Worm (Caenorhabditis elegans) whole organism, L2 larva: ENCODE data around the gene flp-14.

Source experiments
- C34F6.9 ChIP-seq: fragments of 150-350 bp; optimal IDR thresholded peaks from 2 replicates; lab custom pipeline; 2014; ENCODE audit warnings: missing biosample characterization, missing genetic modification characterization
- F13H6.1 ChIP-seq: sonication (generic microtip); optimal IDR thresholded peaks from 2 replicates; lab custom pipeline; 2016; ENCODE audit warnings: missing genetic modification characterization, missing compliant biosample characterization
- R02D3.7 ChIP-seq: fragments of 150-350 bp; optimal IDR thresholded peaks from 2 replicates; lab custom pipeline; 2014; ENCODE audit warnings: missing biosample characterization, missing genetic modification characterization
- ZK546.5 ChIP-seq: sonication (generic microtip); optimal IDR thresholded peaks from 2 replicates; lab custom pipeline; 2017; ENCODE audit warnings: missing biosample characterization, missing genetic modification characterization
- alr-1 ChIP-seq: fragments of 150-350 bp; optimal IDR thresholded peaks from 2 replicates; lab custom pipeline; 2014; ENCODE audit warnings: missing biosample characterization, missing genetic modification characterization
- aly-2 ChIP-seq: fragments of 150-350 bp; optimal IDR thresholded peaks from 2 replicates; lab custom pipeline; 2014; ENCODE audit warnings: missing biosample characterization, missing genetic modification characterization
- ama-1 ChIP-seq: fragments of 150-350 bp; optimal IDR thresholded peaks from 2 replicates; lab custom pipeline; 2018; ENCODE audit warnings: inconsistent platforms
- blmp-1 ChIP-seq: sonication (generic microtip); optimal IDR thresholded peaks from 2 replicates; lab custom pipeline; 2017; ENCODE audit warnings: missing genetic modification characterization, mild to moderate bottlenecking, missing compliant biosample characterization, antibody characterized with exemption, moderate library complexity; ENCODE audit not compliant: insufficient read depth
- ceh-16 ChIP-seq: fragments of 150-350 bp; optimal IDR thresholded peaks from 2 replicates; lab custom pipeline; 2014; ENCODE audit warnings: missing biosample characterization, missing genetic modification characterization
- ceh-82 ChIP-seq: fragments of 150-350 bp; optimal IDR thresholded peaks from 2 replicates; lab custom pipeline; 2014; ENCODE audit warnings: missing biosample characterization, missing genetic modification characterization
- crh-2 ChIP-seq: sonication (generic microtip); optimal IDR thresholded peaks from 2 replicates; lab custom pipeline; 2017; ENCODE audit warnings: missing biosample characterization, missing genetic modification characterization
- dmd-4 ChIP-seq: sonication (generic microtip); optimal IDR thresholded peaks from 2 replicates; lab custom pipeline; 2017; ENCODE audit warnings: missing biosample characterization, missing genetic modification characterization
- egl-27 ChIP-seq: sonication (generic microtip); optimal IDR thresholded peaks from 3 replicates; lab custom pipeline; 2017; ENCODE audit warnings: missing biosample characterization, missing genetic modification reagents, missing genetic modification characterization
- elt-1 ChIP-seq: fragments of 150-350 bp; optimal IDR thresholded peaks from 2 replicates; lab custom pipeline; 2014; ENCODE audit warnings: missing biosample characterization, missing genetic modification characterization
- fos-1 ChIP-seq: fragments of 150-350 bp; optimal IDR thresholded peaks from 2 replicates; lab custom pipeline; 2014; ENCODE audit warnings: missing biosample characterization, missing genetic modification characterization
- gmeb-1 ChIP-seq: fragments of 150-350 bp; optimal IDR thresholded peaks from 2 replicates; lab custom pipeline; 2014; ENCODE audit warnings: missing biosample characterization, missing genetic modification characterization
- lin-11 ChIP-seq: fragments of 150-350 bp; sonication (generic microtip); optimal IDR thresholded peaks from 2 replicates; lab custom pipeline; 2014; ENCODE audit warnings: missing biosample characterization, missing genetic modification characterization, inconsistent platforms, mixed read lengths
- lin-13 ChIP-seq: fragments of 150-350 bp; optimal IDR thresholded peaks from 2 replicates; lab custom pipeline; 2014; ENCODE audit warnings: missing biosample characterization, missing genetic modification reagents, missing genetic modification characterization
- lin-39 ChIP-seq: fragments of 150-350 bp; optimal IDR thresholded peaks from 2 replicates; lab custom pipeline; 2014; ENCODE audit warnings: missing biosample characterization, missing genetic modification reagents, missing genetic modification characterization
- lsy-2 ChIP-seq, 2 experiments: fragments of 150-350 bp in 1 of 2; sonication (generic microtip) in 1 of 2; optimal IDR thresholded peaks; 2 replicates each; lab custom pipeline; 2014 to 2017; ENCODE audit warnings: missing biosample characterization in 2 of 2, missing genetic modification characterization in 2 of 2
- mab-5 ChIP-seq: fragments of 150-350 bp; optimal IDR thresholded peaks from 2 replicates; lab custom pipeline; 2014; ENCODE audit warnings: missing biosample characterization, missing genetic modification characterization
- mbf-1 ChIP-seq: sonication (generic microtip); optimal IDR thresholded peaks from 2 replicates; lab custom pipeline; 2017; ENCODE audit warnings: missing biosample characterization, missing genetic modification characterization
- mdl-1 ChIP-seq, 2 experiments: fragments of 150-350 bp in 1 of 2; sonication (generic microtip) in 1 of 2; optimal IDR thresholded peaks; 2 replicates each; lab custom pipeline; 2017; ENCODE audit warnings: missing biosample characterization in 2 of 2, missing genetic modification characterization in 2 of 2
- nhr-12 ChIP-seq: fragments of 150-350 bp; optimal IDR thresholded peaks from 2 replicates; lab custom pipeline; 2014; ENCODE audit warnings: missing biosample characterization, missing genetic modification characterization
- nhr-129 ChIP-seq: fragments of 150-350 bp; optimal IDR thresholded peaks from 2 replicates; lab custom pipeline; 2014; ENCODE audit warnings: missing biosample characterization, missing genetic modification characterization
- nhr-21 ChIP-seq: fragments of 150-350 bp; optimal IDR thresholded peaks from 2 replicates; lab custom pipeline; 2014; ENCODE audit warnings: missing biosample characterization, missing genetic modification characterization
- nhr-23 ChIP-seq: fragments of 150-350 bp; optimal IDR thresholded peaks from 2 replicates; lab custom pipeline; 2014; ENCODE audit warnings: missing biosample characterization, missing genetic modification reagents, missing genetic modification characterization
- nhr-25 ChIP-seq: fragments of 150-350 bp; sonication (generic microtip); optimal IDR thresholded peaks from 3 replicates; lab custom pipeline; 2014; ENCODE audit warnings: missing biosample characterization, missing genetic modification characterization
- nhr-6 ChIP-seq: fragments of 150-350 bp; optimal IDR thresholded peaks from 2 replicates; lab custom pipeline; 2014; ENCODE audit warnings: missing biosample characterization, missing genetic modification characterization
- nhr-77 ChIP-seq: fragments of 150-350 bp; optimal IDR thresholded peaks from 2 replicates; lab custom pipeline; 2014; ENCODE audit warnings: missing biosample characterization, missing genetic modification characterization
- sem-4 ChIP-seq: fragments of 150-350 bp; optimal IDR thresholded peaks from 2 replicates; lab custom pipeline; 2014; ENCODE audit warnings: missing biosample characterization, missing genetic modification reagents, missing genetic modification characterization
- sma-3 ChIP-seq: sonication (generic microtip); optimal IDR thresholded peaks from 2 replicates; lab custom pipeline; 2016; ENCODE audit warnings: missing genetic modification reagents, missing genetic modification characterization, missing compliant biosample characterization
- snpc-4 ChIP-seq: fragments of 150-350 bp; optimal IDR thresholded peaks from 2 replicates; lab custom pipeline; 2014; ENCODE audit warnings: missing biosample characterization, missing genetic modification characterization
- unc-39 ChIP-seq: fragments of 150-350 bp; optimal IDR thresholded peaks from 2 replicates; lab custom pipeline; 2014; ENCODE audit warnings: missing biosample characterization, missing genetic modification characterization
- unc-55 ChIP-seq: fragments of 150-350 bp; sonication (generic microtip); optimal IDR thresholded peaks from 3 replicates; lab custom pipeline; 2014; ENCODE audit warnings: missing biosample characterization, missing genetic modification reagents, missing genetic modification characterization
- unc-62 ChIP-seq: fragments of 150-350 bp; optimal IDR thresholded peaks from 2 replicates; lab custom pipeline; 2014; ENCODE audit warnings: missing biosample characterization, missing genetic modification reagents, missing genetic modification characterization
- zag-1 ChIP-seq: fragments of 150-350 bp; optimal IDR thresholded peaks from 2 replicates; lab custom pipeline; 2014; ENCODE audit warnings: missing biosample characterization, missing genetic modification characterization
- ztf-11 ChIP-seq: sonication (generic microtip); optimal IDR thresholded peaks from 2 replicates; lab custom pipeline; 2017; ENCODE audit warnings: missing biosample characterization, missing genetic modification characterization

flp-14 gene

ce11 chrIII:12925947-12926607 is 15.8 kb downstream of the flp-14 start, which contains the start of the genes npp-25 and mrps-10:
TSS of gene npp-25 (minus strand) at chrIII:12925997.
TSS of gene mrps-10 (plus strand) at chrIII:12926557.
- TF ChIP-seq lsy-2 (tag; optimal IDR thresholded peaks at IDR 0.05; lab: Kevin White, UChicago) (peak in 1 of 2 experiments; percentile 72), lin-13 (GFP tag; lab: Kevin White, UChicago) (peak; percentile 52), unc-55 (GFP tag; lab: Kevin White, UChicago) (peak; percentile 28), zag-1 (tag; lab: Kevin White, UChicago) (no peak), mdl-1 (tag; optimal IDR thresholded peaks at IDR 0.05; lab: Kevin White, UChicago) (no peak), dmd-4 (tag; lab: Kevin White, UChicago) (no peak), sem-4 (tag; lab: Kevin White, UChicago) (no peak), C34F6.9 (tag; lab: Kevin White, UChicago) (peak; percentile 40), fos-1 (tag; lab: Kevin White, UChicago) (peak; percentile 29), egl-27 (no peak)

ce11 chrIII:12929573-12929972 is 19.3 kb downstream of the flp-14 start, which contains the start of gene Y37D8A.19:
TSS of gene Y37D8A.19 (plus strand) at chrIII:12929873.
- no peak for TF ChIP-seq mab-5 (tag; lab: Kevin White, UChicago)
- no peak for TF ChIP-seq ceh-82 (tag; lab: Kevin White, UChicago)
- no peak for TF ChIP-seq sem-4 (tag; lab: Kevin White, UChicago)
- no peak for TF ChIP-seq nhr-77 (tag; lab: Kevin White, UChicago)
- no peak for TF ChIP-seq fos-1 (tag; lab: Kevin White, UChicago)
- no peak for TF ChIP-seq dmd-4 (tag; lab: Kevin White, UChicago)
- TF ChIP-seq snpc-4 (tag; lab: Kevin White, UChicago): no peak
- no peak for TF ChIP-seq aly-2 (tag; lab: Kevin White, UChicago)
- TF ChIP-seq nhr-23 (tag; lab: Kevin White, UChicago): no peak
- no peak for TF ChIP-seq sma-3 (GFP tag; lab: Kevin White, UChicago)

DNA sequence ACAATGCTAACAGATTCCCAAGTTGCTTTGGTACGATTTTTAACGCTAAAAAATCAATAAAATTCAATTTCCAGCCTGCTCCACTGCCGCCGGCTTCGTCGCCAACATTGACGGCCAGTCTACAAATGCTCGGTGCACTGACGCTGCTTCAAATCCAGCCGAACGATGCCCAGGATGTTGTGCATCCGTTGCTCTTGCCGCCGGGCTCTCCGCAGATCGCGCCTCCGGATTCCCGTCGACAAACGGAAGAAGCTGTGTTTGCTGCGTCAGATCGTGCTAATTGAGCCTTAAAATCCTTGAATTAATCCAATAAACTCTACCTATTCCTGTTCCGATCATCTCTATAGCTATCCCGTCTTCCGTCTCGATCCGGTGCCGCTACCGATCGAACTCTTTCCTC is 20.8 kb downstream of the flp-14 start:
- TF ChIP-seq mbf-1 (tag; lab: Kevin White, UChicago) (no peak), unc-55 (GFP tag; lab: Kevin White, UChicago) (no peak), nhr-25 (tag; lab: Kevin White, UChicago) (no peak), R02D3.7 (tag; lab: Kevin White, UChicago) (no peak), nhr-12 (tag; lab: Kevin White, UChicago) (no peak), snpc-4 (tag; lab: Kevin White, UChicago) (no peak), blmp-1 (tag; lab: Kevin White, UChicago) (no peak), ztf-11 (tag; lab: Kevin White, UChicago) (no peak)

ce11 chrIII:12931786-12932427 is 21.6 kb downstream of the flp-14 start, which contains the start of gene rbm-7:
TSS of gene rbm-7 (minus strand) at chrIII:12931867.
- TF ChIP-seq lin-39 (tag; lab: Kevin White, UChicago) (no peak), lin-13 (GFP tag; lab: Kevin White, UChicago) (peak; percentile 58), mab-5 (tag; lab: Kevin White, UChicago) (peak; percentile 44), aly-2 (tag; lab: Kevin White, UChicago) (no peak), zag-1 (tag; lab: Kevin White, UChicago) (no peak), unc-39 (no peak), lsy-2 (tag; optimal IDR thresholded peaks at IDR 0.05; lab: Kevin White, UChicago) (peak; percentile 85 to 88), nhr-6 (tag; lab: Kevin White, UChicago) (no peak), elt-1 (tag; lab: Kevin White, UChicago) (no peak), alr-1 (tag; lab: Kevin White, UChicago) (no peak), nhr-21 (peak; percentile 37), gmeb-1 (tag; lab: Kevin White, UChicago) (peak; percentile 81), ama-1 (peak; percentile 37), nhr-25 (tag; lab: Kevin White, UChicago) (peak; percentile 49), C34F6.9 (tag; lab: Kevin White, UChicago) (peak; percentile 84), crh-2 (tag; lab: Kevin White, UChicago) (peak; percentile 70), ztf-11 (tag; lab: Kevin White, UChicago) (no peak), nhr-23 (tag; lab: Kevin White, UChicago) (no peak), nhr-129 (tag; lab: Kevin White, UChicago) (peak; percentile 63), unc-55 (GFP tag; lab: Kevin White, UChicago) (peak; percentile 78), ZK546.5 (no peak), ceh-16 (tag; lab: Kevin White, UChicago) (no peak), blmp-1 (tag; lab: Kevin White, UChicago) (no peak), mdl-1 (tag; optimal IDR thresholded peaks at IDR 0.05; lab: Kevin White, UChicago) (no peak), sem-4 (tag; lab: Kevin White, UChicago) (peak; percentile 59), dmd-4 (tag; lab: Kevin White, UChicago) (no peak), egl-27 (peak; percentile 40), F13H6.1 (tag; lab: Kevin White, UChicago) (peak; percentile 75), unc-62 (no peak), nhr-77 (tag; lab: Kevin White, UChicago) (no peak), lin-11 (tag; lab: Kevin White, UChicago) (peak; percentile 67), R02D3.7 (tag; lab: Kevin White, UChicago) (peak; percentile 30), sma-3 (GFP tag; lab: Kevin White, UChicago) (peak; percentile 36), fos-1 (tag; lab: Kevin White, UChicago) (peak; percentile 37)
